Worm (Caenorhabditis elegans): ENCODE results near the gene lim-4.

DNA sequence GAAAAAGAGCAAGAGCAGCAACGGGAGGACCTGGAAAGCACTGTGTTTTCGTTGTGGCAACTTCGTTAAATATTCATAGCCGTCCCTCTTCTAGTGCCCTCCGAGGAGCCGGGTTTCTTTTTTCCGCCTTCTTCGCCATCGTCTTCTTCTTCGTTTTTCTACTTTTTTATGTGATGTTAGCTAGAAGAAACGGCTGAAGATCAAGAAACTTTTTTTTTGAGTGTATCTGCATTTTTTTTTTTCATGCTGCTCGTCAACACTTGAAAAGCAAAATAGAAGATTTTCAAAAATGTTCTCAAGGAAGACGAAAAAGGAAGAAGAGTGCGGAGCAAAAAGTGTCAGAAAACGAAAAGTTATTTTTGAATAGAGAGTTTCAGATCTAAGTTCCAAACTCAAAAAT, 46.0 kb downstream of the lim-4 start:
- TF ChIP-seq T26A5.8 (tag; optimal IDR thresholded peaks at IDR 0.05) (no peak), unc-130 (GFP tag; optimal IDR thresholded peaks at IDR 0.05) (no peak), gei-17 (GFP tag; optimal IDR thresholded peaks at IDR 0.05) (no peak), unc-62 (GFP tag; optimal IDR thresholded peaks at IDR 0.05) (no peak), K11D2.4 (GFP tag; IDR thresholded peaks at IDR 0.05) (no peak), Y67H2A.10 (GFP tag; conservative IDR thresholded peaks at IDR 0.05) (no peak)
